Fruit fly (Drosophila melanogaster) whole organism, embryonic: ENCODE measurements around the gene CG33307.

Experiments
- CG10267 ChIP-seq: fragments of 200-800 bp; sonication (Bioruptor generic); optimal IDR thresholded peaks from 2 replicates; lab custom pipeline; 2018; ENCODE audit warnings: missing biosample characterization, mild to moderate bottlenecking, missing genetic modification characterization, moderate library complexity
- CG10565 ChIP-seq: fragments of 200-800 bp; sonication (Bioruptor generic); optimal IDR thresholded peaks from 3 replicates; lab custom pipeline; 2016; ENCODE audit warnings: missing biosample characterization, mild to moderate bottlenecking, missing genetic modification characterization
- CG12391 ChIP-seq: fragments of 200-800 bp; sonication (Bioruptor generic); optimal IDR thresholded peaks from 3 replicates; lab custom pipeline; 2018; ENCODE audit warnings: missing biosample characterization, mild to moderate bottlenecking, missing genetic modification characterization, moderate library complexity
- CG12942 ChIP-seq: fragments of 200-800 bp; sonication (Bioruptor generic); optimal IDR thresholded peaks from 3 replicates; lab custom pipeline; 2016; ENCODE audit warnings: missing biosample characterization, missing genetic modification characterization
- CG13123 ChIP-seq: fragments of 200-800 bp; sonication (Bioruptor generic); optimal IDR thresholded peaks from 2 replicates; lab custom pipeline; 2016; ENCODE audit warnings: missing biosample characterization, missing genetic modification characterization
- CG17361 ChIP-seq: fragments of 200-800 bp; sonication (Bioruptor generic); IDR thresholded peaks from 3 replicates; pipeline ENCODE4 v1.3.6; 2022; ENCODE audit warnings: missing biosample characterization, missing genetic modification characterization
- CG17802 ChIP-seq: fragments of 200-800 bp; sonication (Bioruptor generic); optimal IDR thresholded peaks from 2 replicates; lab custom pipeline; 2018; ENCODE audit warnings: missing biosample characterization, mild to moderate bottlenecking, missing genetic modification characterization, moderate library complexity
- CG4424 ChIP-seq: fragments of 200-800 bp; sonication (Bioruptor generic); optimal IDR thresholded peaks from 3 replicates; lab custom pipeline; 2016; ENCODE audit warnings: missing biosample characterization, missing genetic modification characterization
- CG4854 ChIP-seq: fragments of 200-800 bp; sonication (Bioruptor generic); optimal IDR thresholded peaks from 2 replicates; lab custom pipeline; 2016; ENCODE audit warnings: missing biosample characterization, missing genetic modification characterization, inconsistent platforms
- CG6854 ChIP-seq: fragments of 200-800 bp; sonication (Bioruptor generic); optimal IDR thresholded peaks from 3 replicates; lab custom pipeline; 2017; ENCODE audit warnings: missing biosample characterization, mild to moderate bottlenecking, missing genetic modification characterization
- CG8478 ChIP-seq: fragments of >200 bp; optimal IDR thresholded peaks from 2 replicates; lab custom pipeline; 2018
- CG8944 ChIP-seq: fragments of 200-800 bp; sonication (Bioruptor generic); optimal IDR thresholded peaks from 3 replicates; lab custom pipeline; 2016; ENCODE audit warnings: missing biosample characterization, missing genetic modification characterization
- D ChIP-seq, 2 experiments: fragments of 200-800 bp in 1 of 2; fragments of >200 bp in 1 of 2; sonication (Bioruptor generic) in 1 of 2; optimal IDR thresholded peaks; 2 replicates in 1 of 2; 3 replicates in 1 of 2; lab custom pipeline; 2017; ENCODE audit warnings: mild to moderate bottlenecking in 1 of 2, missing biosample characterization in 1 of 2, missing genetic modification characterization in 1 of 2, missing genetic modification reagents in 1 of 2
- Dad ChIP-seq: fragments of 200-800 bp; sonication (Bioruptor generic); optimal IDR thresholded peaks from 3 replicates; lab custom pipeline; 2016; ENCODE audit warnings: missing biosample characterization, missing genetic modification characterization
- E2f1 ChIP-seq: fragments of 200-800 bp; sonication (Bioruptor generic); IDR thresholded peaks from 2 replicates; pipeline ENCODE4 v1.3.6; 2022; ENCODE audit warnings: missing biosample characterization, missing genetic modification characterization
- HHEX ChIP-seq: fragments of 200-800 bp; sonication (Bioruptor generic); optimal IDR thresholded peaks from 3 replicates; lab custom pipeline; 2017; ENCODE audit warnings: missing biosample characterization, mild to moderate bottlenecking, missing genetic modification characterization, missing genetic modification reagents
- Hey ChIP-seq: fragments of 200-800 bp; sonication (Bioruptor generic); optimal IDR thresholded peaks from 3 replicates; lab custom pipeline; 2018; ENCODE audit warnings: missing biosample characterization, mild to moderate bottlenecking, missing genetic modification characterization
- Mes4 ChIP-seq: fragments of 200-800 bp; sonication (Bioruptor generic); optimal IDR thresholded peaks from 2 replicates; lab custom pipeline; 2016; ENCODE audit warnings: missing biosample characterization, missing genetic modification characterization
- Myb ChIP-seq: fragments of 200-800 bp; sonication (Bioruptor generic); optimal IDR thresholded peaks from 2 replicates; lab custom pipeline; 2016; ENCODE audit warnings: missing biosample characterization, missing genetic modification characterization
- NK7.1 ChIP-seq: fragments of 200-800 bp; sonication (Bioruptor generic); optimal IDR thresholded peaks from 3 replicates; lab custom pipeline; 2016; ENCODE audit warnings: missing biosample characterization, missing genetic modification characterization
- abd-A ChIP-seq: fragments of 200-800 bp; sonication (Bioruptor generic); optimal IDR thresholded peaks from 3 replicates; lab custom pipeline; 2019; ENCODE audit warnings: missing biosample characterization, mild to moderate bottlenecking, missing genetic modification characterization, moderate library complexity
- ara ChIP-seq: fragments of 200-800 bp; sonication (Bioruptor generic); IDR thresholded peaks from 2 replicates; pipeline ENCODE4 v1.3.6; 2022; ENCODE audit warnings: missing biosample characterization, missing genetic modification characterization
- cad ChIP-seq: fragments of >200 bp; optimal IDR thresholded peaks from 2 replicates; lab custom pipeline; 2017; ENCODE audit warnings: missing biosample characterization, missing genetic modification characterization
- ci ChIP-seq: fragments of 200-800 bp; sonication (Bioruptor generic); IDR thresholded peaks from 3 replicates; pipeline ENCODE4 v1.3.6; 2022; ENCODE audit warnings: missing biosample characterization, missing genetic modification characterization
- crc ChIP-seq: fragments of 200-800 bp; sonication (Bioruptor generic); optimal IDR thresholded peaks from 2 replicates; lab custom pipeline; 2016; ENCODE audit warnings: missing biosample characterization, missing genetic modification characterization
- crol ChIP-seq: fragments of 200-800 bp; sonication (Bioruptor generic); IDR thresholded peaks from 2 replicates; pipeline ENCODE4 v1.3.6; 2022; ENCODE audit warnings: missing biosample characterization, missing genetic modification characterization
- dmrt11E ChIP-seq: fragments of 200-800 bp; sonication (Bioruptor generic); optimal IDR thresholded peaks from 3 replicates; lab custom pipeline; 2018; ENCODE audit warnings: missing biosample characterization, mild to moderate bottlenecking, missing genetic modification characterization, moderate library complexity
- dpn ChIP-seq, 2 experiments: fragments of 200-800 bp; sonication (Bioruptor generic); optimal IDR thresholded peaks; 3 replicates each; lab custom pipeline; 2016; ENCODE audit warnings: missing biosample characterization in 2 of 2, missing genetic modification characterization in 2 of 2
- en ChIP-seq: fragments of 200-800 bp; sonication (Bioruptor generic); optimal IDR thresholded peaks from 2 replicates; lab custom pipeline; 2016; ENCODE audit warnings: missing biosample characterization, missing genetic modification characterization
- gsb-n ChIP-seq: fragments of 200-800 bp; sonication (Bioruptor generic); optimal IDR thresholded peaks from 3 replicates; lab custom pipeline; 2018; ENCODE audit warnings: missing biosample characterization, mild to moderate bottlenecking, missing genetic modification characterization
- jigr1 ChIP-seq: fragments of 200-800 bp; sonication (Bioruptor generic); IDR thresholded peaks from 3 replicates; pipeline ENCODE4 v1.3.6; 2022; ENCODE audit warnings: missing biosample characterization, missing genetic modification characterization
- nerfin-1 ChIP-seq: fragments of 200-800 bp; sonication (Bioruptor generic); optimal IDR thresholded peaks from 3 replicates; lab custom pipeline; 2019; ENCODE audit warnings: missing biosample characterization, mild to moderate bottlenecking, missing genetic modification characterization, moderate library complexity
- peb ChIP-seq: fragments of 200-800 bp; sonication (Bioruptor generic); IDR thresholded peaks from 2 replicates; pipeline ENCODE4 v1.3.6; 2022; ENCODE audit warnings: missing biosample characterization, missing genetic modification characterization
- pum ChIP-seq: fragments of 200-800 bp; sonication (Bioruptor generic); optimal IDR thresholded peaks from 2 replicates; lab custom pipeline; 2016; ENCODE audit warnings: missing biosample characterization, missing genetic modification characterization
- salm ChIP-seq: fragments of 200-800 bp; sonication (Bioruptor generic); optimal IDR thresholded peaks from 2 replicates; lab custom pipeline; 2018; ENCODE audit warnings: missing biosample characterization, mild to moderate bottlenecking, missing genetic modification characterization
- sd ChIP-seq: fragments of 200-800 bp; sonication (Bioruptor generic); optimal IDR thresholded peaks from 3 replicates; lab custom pipeline; 2018; ENCODE audit warnings: missing biosample characterization, mild to moderate bottlenecking, missing genetic modification characterization, moderate library complexity
- sens ChIP-seq: fragments of 200-800 bp; sonication (Bioruptor generic); peaks from one replicate; lab custom pipeline; 2016; ENCODE audit warnings: missing biosample characterization, missing genetic modification characterization
- so ChIP-seq: fragments of 200-800 bp; sonication (Bioruptor generic); IDR thresholded peaks from 3 replicates; pipeline ENCODE4 v1.3.6; 2022; ENCODE audit warnings: missing biosample characterization, missing genetic modification characterization
- tll ChIP-seq, 2 experiments: fragments of 200-800 bp in 1 of 2; fragments of >200 bp in 1 of 2; sonication (Bioruptor generic) in 1 of 2; optimal IDR thresholded peaks; 2 replicates each; lab custom pipeline; 2017 to 2019; ENCODE audit warnings: missing biosample characterization in 2 of 2, missing genetic modification characterization in 2 of 2, mild to moderate bottlenecking in 1 of 2, moderate library complexity in 1 of 2
- twi ChIP-seq: fragments of 200-800 bp; optimal IDR thresholded peaks from 2 replicates; lab custom pipeline; 2019; ENCODE audit warnings: missing biosample characterization, mild to moderate bottlenecking, missing genetic modification characterization, moderate library complexity
- wor ChIP-seq: fragments of 200-800 bp; sonication (Bioruptor generic); IDR thresholded peaks from 2 replicates; pipeline ENCODE4 v1.3.6; 2022; ENCODE audit warnings: missing biosample characterization, missing genetic modification characterization
- zen ChIP-seq: fragments of 200-800 bp; sonication (Bioruptor generic); optimal IDR thresholded peaks from 3 replicates; lab custom pipeline; 2018; ENCODE audit warnings: missing biosample characterization, mild to moderate bottlenecking, missing genetic modification characterization, moderate library complexity

CG33307 gene

DNA sequence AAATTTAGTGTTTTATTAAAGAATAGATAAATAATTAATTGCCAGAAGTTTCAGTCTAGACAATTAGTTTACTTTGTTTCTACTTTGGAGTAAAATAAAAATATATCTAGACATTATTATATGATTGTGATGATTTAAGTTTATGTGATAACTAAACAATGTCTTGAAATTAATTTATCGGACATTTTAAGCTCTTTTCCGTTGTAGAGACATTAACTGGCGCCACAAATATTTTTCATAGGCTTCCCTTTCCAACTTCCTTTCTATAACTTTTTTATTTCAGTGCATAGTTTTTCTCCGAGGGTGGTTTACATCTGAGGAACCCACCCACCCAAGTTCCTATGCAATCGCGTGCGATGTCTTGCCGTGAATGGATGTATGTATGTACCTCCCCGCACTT lies 35.4 kb upstream of the CG33307 start (continued):
- TF ChIP-seq ci (GFP tag; lab: Robert Waterston, UW) (no peak; the same call in 2 of the 3 replicates), CG10267 (tag; lab: Kevin White, UChicago) (peak; percentile 20), CG12942 (no peak), salm (tag; lab: Kevin White, UChicago) (no peak), CG4854 (GFP tag; lab: Kevin White, UChicago) (no peak), en (no peak), CG6854 (GFP tag; lab: Kevin White, UChicago) (no peak), dpn (GFP tag; optimal IDR thresholded peaks at IDR 0.05; lab: Kevin White, UChicago) (no peak), ara (GFP tag; lab: Robert Waterston, UW) (no peak), wor (no peak), Mes4 (GFP tag; lab: Kevin White, UChicago) (no peak), CG17802 (tag; lab: Kevin White, UChicago) (no peak), peb (GFP tag; lab: Robert Waterston, UW) (no peak), HHEX (GFP tag; lab: Kevin White, UChicago) (no peak), Dad (GFP tag; lab: Kevin White, UChicago) (no peak), jigr1 (GFP tag; lab: Robert Waterston, UW) (no peak), CG8478 (lab: Kevin White, UChicago) (no peak)

DNA sequence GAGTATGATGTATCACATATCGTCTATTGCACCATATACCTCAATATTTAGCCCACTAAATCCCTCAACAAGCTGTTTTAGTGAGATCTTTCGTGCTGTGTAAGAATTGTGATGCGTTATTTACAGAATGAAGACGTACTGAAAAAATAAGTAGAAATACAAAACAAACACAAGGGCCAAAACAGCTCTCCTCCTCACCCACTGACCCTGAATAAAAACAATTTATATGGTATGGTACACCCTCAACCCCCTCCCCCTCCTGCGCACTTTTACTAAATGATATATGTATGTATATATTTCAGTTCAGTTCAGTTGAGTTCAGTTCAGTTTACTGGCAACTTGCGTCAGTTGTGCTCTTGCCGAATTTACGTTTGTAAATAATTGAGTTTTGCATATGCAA lies 31.8 kb upstream of the CG33307 start:
- no peak for TF ChIP-seq NK7.1 (GFP tag; lab: Kevin White, UChicago)
- no peak for TF ChIP-seq CG12391 (tag; lab: Kevin White, UChicago)
- TF ChIP-seq abd-A (tag; lab: Kevin White, UChicago): peak; percentile 18
- peak; percentile 50; the same call in 1 of the 2 replicates for TF ChIP-seq crol
- peak; percentile 51 for TF ChIP-seq sd
- TF ChIP-seq so (GFP tag; lab: Robert Waterston, UW): 0 out of 3 replicates have a peak, but pooled peaks have one; percentile 31

DNA sequence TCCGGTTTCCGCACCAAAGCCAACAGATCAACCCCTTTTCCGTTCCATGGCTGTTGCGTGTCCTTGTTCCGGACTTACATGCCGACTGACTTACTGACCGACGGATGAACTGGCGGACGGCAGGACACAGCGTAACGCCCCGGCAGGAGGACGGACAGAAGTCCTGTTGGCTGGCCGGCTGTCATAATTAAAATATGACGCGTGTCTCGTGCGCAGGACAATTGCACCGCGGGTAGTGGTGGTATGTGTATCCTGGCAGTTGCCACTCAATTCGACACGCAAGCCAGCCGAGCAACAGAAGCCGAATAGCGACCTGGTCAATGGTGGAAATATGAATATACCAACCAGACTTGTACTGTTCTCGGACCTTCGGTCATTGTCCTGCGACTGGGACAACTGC lies 28.1 kb upstream of the CG33307 start:
- TF ChIP-seq crc (GFP tag; lab: Kevin White, UChicago): no peak
- peak; percentile 82 for TF ChIP-seq Hey
- peak; percentile 29 for TF ChIP-seq D (optimal IDR thresholded peaks at IDR 0.05; lab: Kevin White, UChicago)
- no peak for TF ChIP-seq D (GFP tag; optimal IDR thresholded peaks at IDR 0.05; lab: Kevin White, UChicago)
- no peak for TF ChIP-seq E2f1 (GFP tag; lab: Robert Waterston, UW)
- no peak for TF ChIP-seq Myb (GFP tag; lab: Kevin White, UChicago)
- no peak for TF ChIP-seq CG10565 (GFP tag; lab: Kevin White, UChicago)
- TF ChIP-seq twi (tag; lab: Kevin White, UChicago): peak; percentile 0
- no peak for TF ChIP-seq CG13123 (GFP tag; lab: Kevin White, UChicago)
- peak; percentile 79 for TF ChIP-seq nerfin-1 (tag; lab: Kevin White, UChicago)
- peak; percentile 50 for TF ChIP-seq cad (GFP tag; lab: Kevin White, UChicago)
- TF ChIP-seq sens: peak; percentile 41
- TF ChIP-seq dmrt11E (tag; lab: Kevin White, UChicago): no peak
- TF ChIP-seq tll (GFP tag; optimal IDR thresholded peaks at IDR 0.05; lab: Kevin White, UChicago): peak in 1 of 2 experiments; percentile 78
- peak; percentile 73 for TF ChIP-seq gsb-n
- no peak for TF ChIP-seq pum (GFP tag; lab: Kevin White, UChicago)
- peak; percentile 59 for TF ChIP-seq zen (tag; lab: Kevin White, UChicago)
- TF ChIP-seq CG4424 (GFP tag; lab: Kevin White, UChicago): no peak
- no peak for TF ChIP-seq CG8944 (GFP tag; lab: Kevin White, UChicago)
- no peak for TF ChIP-seq CG17361 (GFP tag; lab: Robert Waterston, UW)
- TF ChIP-seq, all 482 proteins: peak for 9
